Worm (Caenorhabditis elegans) whole organism, L1 larva: ENCODE measurements around the gene F22E5.2.
"Not testable (repeated sequence)": the region's sequence is repeated elsewhere in the genome, so short reads cannot be mapped to it uniquely, and the experiment has no call there.

ENCODE experiments used
- alr-1 ChIP-seq: fragments of 200-800 bp; sonication (Bioruptor generic); optimal IDR thresholded peaks from 2 replicates; lab custom pipeline; 2018; ENCODE audit warnings: borderline replicate concordance, mild to moderate bottlenecking, missing genetic modification characterization, missing compliant biosample characterization
- fkh-10 ChIP-seq: sonication (generic microtip); optimal IDR thresholded peaks from 2 replicates; lab custom pipeline; 2017; ENCODE audit warnings: missing biosample characterization, missing genetic modification reagents, missing genetic modification characterization
- lin-13 ChIP-seq: fragments of 150-350 bp; optimal IDR thresholded peaks from 2 replicates; lab custom pipeline; 2014; ENCODE audit warnings: missing biosample characterization, missing genetic modification reagents, missing genetic modification characterization
- lin-14 ChIP-seq: fragments of 200-800 bp; sonication (Bioruptor generic); optimal IDR thresholded peaks from 2 replicates; lab custom pipeline; 2018; ENCODE audit warnings: mild to moderate bottlenecking, missing genetic modification characterization, moderate library complexity, missing compliant biosample characterization
- mdl-1 ChIP-seq, 2 experiments: fragments of 150-350 bp; optimal IDR thresholded peaks; 2 replicates each; lab custom pipeline; 2014 to 2017; ENCODE audit warnings: missing biosample characterization in 2 of 2, missing genetic modification characterization in 2 of 2, inconsistent platforms in 1 of 2
- nhr-237 ChIP-seq: fragments of 150-350 bp; optimal IDR thresholded peaks from 2 replicates; lab custom pipeline; 2014; ENCODE audit warnings: missing biosample characterization, missing genetic modification characterization
- nhr-71 ChIP-seq: sonication (generic microtip); optimal IDR thresholded peaks from 2 replicates; lab custom pipeline; 2016; ENCODE audit warnings: mild to moderate bottlenecking, missing genetic modification characterization, moderate library complexity, missing compliant biosample characterization
- nhr-77 ChIP-seq: fragments of 150-350 bp; optimal IDR thresholded peaks from 2 replicates; lab custom pipeline; 2014; ENCODE audit warnings: missing biosample characterization, missing genetic modification characterization
- ztf-11 ChIP-seq, 2 experiments: sonication (generic microtip); optimal IDR thresholded peaks; 2 replicates each; lab custom pipeline; 2016 to 2017; ENCODE audit warnings: missing genetic modification characterization in 2 of 2, missing biosample characterization in 1 of 2, missing compliant biosample characterization in 1 of 2

- not testable (repeated sequence) for TF ChIP-seq alr-1; nhr-77 (tag; lab: Kevin White, UChicago); nhr-71; lin-13 (GFP tag; lab: Kevin White, UChicago); nhr-237 (tag; lab: Kevin White, UChicago); lin-14 (GFP tag; lab: Kevin White, UChicago); fkh-10 (GFP tag; lab: Kevin White, UChicago); mdl-1 (tag; optimal IDR thresholded peaks at IDR 0.05; lab: Kevin White, UChicago); ztf-11 (tag; optimal IDR thresholded peaks at IDR 0.05; lab: Kevin White, UChicago)
These were observed at the start of gene F22E5.2 for ce11 chrII:2665081-2665480.
